Fruit fly (Drosophila melanogaster) whole organism, prepupa: Measurements from ENCODE around the gene Or85a.

Source experiments
- CG11762 ChIP-seq: fragments of 200-800 bp; sonication (Bioruptor generic); optimal IDR thresholded peaks from 3 replicates; lab custom pipeline; 2016; ENCODE audit warnings: missing biosample characterization, missing genetic modification characterization; ENCODE audit not compliant: insufficient read depth
- CG6854 ChIP-seq: fragments of 200-800 bp; sonication (Bioruptor generic); optimal IDR thresholded peaks from 2 replicates; lab custom pipeline; 2017; ENCODE audit warnings: missing biosample characterization, mild to moderate bottlenecking, missing genetic modification characterization
- CG8319 ChIP-seq: fragments of 200-800 bp; sonication (Bioruptor generic); optimal IDR thresholded peaks from 3 replicates; lab custom pipeline; 2016; ENCODE audit warnings: missing biosample characterization, missing genetic modification characterization
- Gug ChIP-seq: fragments of 200-800 bp; sonication (Bioruptor generic); IDR thresholded peaks from 2 replicates; pipeline ENCODE4 v1.3.6; 2022; ENCODE audit warnings: missing biosample characterization, missing genetic modification characterization
- Lpt ChIP-seq: fragments of 200-800 bp; sonication (Bioruptor generic); optimal IDR thresholded peaks from 3 replicates; lab custom pipeline; 2016; ENCODE audit warnings: missing biosample characterization, missing genetic modification characterization
- acj6 ChIP-seq: fragments of 200-800 bp; sonication (Bioruptor generic); optimal IDR thresholded peaks from 3 replicates; lab custom pipeline; 2016; ENCODE audit warnings: missing biosample characterization, missing genetic modification characterization
- cyc ChIP-seq: fragments of 200-800 bp; sonication (Bioruptor generic); optimal IDR thresholded peaks from 3 replicates; lab custom pipeline; 2016; ENCODE audit warnings: missing biosample characterization, missing genetic modification characterization
- esn ChIP-seq: fragments of 200-800 bp; sonication (Bioruptor generic); optimal IDR thresholded peaks from 2 replicates; lab custom pipeline; 2016; ENCODE audit warnings: missing biosample characterization, mild to moderate bottlenecking, missing genetic modification characterization, moderate library complexity

DNA sequence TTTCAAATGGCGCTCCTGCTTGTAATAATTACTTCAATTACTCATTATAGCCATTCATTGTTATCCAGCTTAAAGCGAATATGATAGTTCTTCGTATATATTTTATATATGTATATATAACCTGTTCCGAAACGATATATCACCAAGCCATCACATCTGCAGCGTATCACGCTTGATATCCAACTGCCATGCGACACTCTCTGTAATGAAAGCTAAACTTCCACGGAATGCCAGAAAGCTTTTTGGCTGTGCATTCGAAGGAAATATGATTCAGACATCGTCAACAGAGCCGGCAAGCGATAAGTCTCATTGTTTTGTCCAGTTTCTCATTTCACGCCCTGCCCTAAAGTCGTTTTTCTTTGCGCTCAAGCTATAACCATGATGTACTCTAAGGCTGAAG, 36.5 kb downstream of the Or85a start:
- TF ChIP-seq cyc (no peak), Lpt (GFP tag; lab: Kevin White, UChicago) (no peak), Gug (no peak), CG11762 (GFP tag; lab: Kevin White, UChicago) (no peak), esn (GFP tag; lab: Kevin White, UChicago) (no peak), acj6 (GFP tag; lab: Kevin White, UChicago) (no peak), CG8319 (GFP tag; lab: Kevin White, UChicago) (no peak), CG6854 (GFP tag; lab: Kevin White, UChicago) (no peak)
